Worm (Caenorhabditis elegans): ENCODE measurements around the gene Y54G2A.15.
A peak's percentile ranks its signal among the peaks of the same experiment; 100 is the strongest.

Y54G2A.15 gene

DNA sequence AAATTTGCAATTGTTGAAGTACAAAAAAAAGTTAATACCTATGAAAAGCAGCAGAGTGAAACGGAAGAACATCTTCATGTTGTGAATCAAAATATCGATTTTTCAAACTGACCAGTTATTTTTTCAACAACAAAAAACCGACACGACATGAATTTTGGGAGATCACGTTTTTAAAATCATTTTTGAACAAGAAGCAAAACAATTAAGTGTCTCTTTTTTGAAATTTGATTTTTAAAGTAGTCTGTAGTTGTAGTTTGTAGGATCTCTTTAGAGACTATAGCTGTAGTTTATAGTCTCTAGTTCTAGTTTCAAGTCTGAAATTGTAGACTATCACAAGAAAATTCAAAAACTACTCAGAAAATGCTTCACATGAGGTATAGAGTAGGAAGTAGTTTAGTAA lies at the start of gene Y54G2A.15:
Gene Y54G2A.15, minus strand, starts transcription at position 101 of the 400 bp plus-strand sequence.
- TF ChIP-seq elt-2 (tag; optimal IDR thresholded peaks at IDR 0.05) (no peak), F16B12.6 (tag; optimal IDR thresholded peaks at IDR 0.05) (no peak), egl-13 (tag; optimal IDR thresholded peaks at IDR 0.05) (no peak), lsy-2 (tag; optimal IDR thresholded peaks at IDR 0.05) (no peak), ets-5 (GFP tag; IDR thresholded peaks at IDR 0.05) (no peak), nhr-20 (tag; optimal IDR thresholded peaks at IDR 0.05) (no peak), ceh-63 (GFP tag; optimal IDR thresholded peaks at IDR 0.05) (no peak), efl-1 (optimal IDR thresholded peaks at IDR 0.05) (no peak), efl-1 (GFP tag; optimal IDR thresholded peaks at IDR 0.05 in 1 of 2) (no peak), pag-3 (tag; optimal IDR thresholded peaks at IDR 0.05; ENCODE audit: borderline replicate concordance, insufficient read depth) (no peak), unc-30 (tag; optimal IDR thresholded peaks at IDR 0.05) (no peak), snpc-4 (tag; optimal IDR thresholded peaks at IDR 0.05) (no peak)

- TF ChIP-seq egl-13 (tag; optimal IDR thresholded peaks at IDR 0.05) = no peak
Observed at ce11 chrIV:2893486-2893842, 49.7 kb upstream of the Y54G2A.15 start.

DNA sequence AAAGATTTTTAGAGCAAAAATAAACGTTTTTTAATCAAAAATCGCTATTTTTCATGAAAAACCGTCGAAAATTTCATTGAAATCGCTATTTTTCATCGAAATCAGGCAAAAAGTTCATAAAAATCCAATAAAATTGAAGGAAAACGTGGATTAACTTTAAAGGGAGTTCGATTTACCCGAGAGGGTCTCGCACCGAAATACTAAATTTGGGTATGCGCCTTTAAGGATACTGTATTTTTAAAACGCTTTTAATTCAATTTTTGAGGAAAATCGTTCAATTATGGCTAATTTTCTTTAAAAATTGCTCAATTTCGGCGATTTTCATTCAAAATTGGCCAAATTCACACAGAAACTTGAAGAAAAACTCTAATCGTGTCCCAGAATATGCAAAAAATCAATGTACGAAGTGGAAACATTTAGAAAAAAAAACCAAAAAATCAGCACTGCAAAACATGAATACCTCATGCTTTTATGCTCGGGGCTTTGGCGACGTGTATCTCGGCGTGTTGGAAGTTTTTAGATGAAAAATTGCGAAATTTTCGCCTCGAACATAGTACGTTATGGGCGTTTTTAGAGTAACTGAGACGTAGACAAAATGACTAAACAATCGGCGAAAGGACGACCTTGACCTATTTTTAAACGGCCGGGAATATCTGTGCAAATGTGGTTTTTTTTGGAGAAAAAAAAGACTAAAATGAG lies 49.2 kb upstream of the Y54G2A.15 start:
- TF ChIP-seq unc-130 (tag; optimal IDR thresholded peaks at IDR 0.05) (no peak), nhr-19 (GFP tag; conservative IDR thresholded peaks at IDR 0.05) (no peak), lir-3 (tag; optimal IDR thresholded peaks at IDR 0.05; ENCODE audit: poor library complexity) (no peak), ceh-88 (GFP tag; IDR thresholded peaks at IDR 0.05) (no peak), xbp-1 (tag; optimal IDR thresholded peaks at IDR 0.05) (no peak), pax-3 (tag; optimal IDR thresholded peaks at IDR 0.05) (no peak), blmp-1 (tag; optimal IDR thresholded peaks at IDR 0.05) (peak; percentile 69), F16B12.6 (tag; optimal IDR thresholded peaks at IDR 0.05) (no peak), unc-30 (tag; optimal IDR thresholded peaks at IDR 0.05) (no peak), vab-15 (tag; optimal IDR thresholded peaks at IDR 0.05) (no peak), mab-9 (GFP tag; IDR thresholded peaks at IDR 0.05) (no peak), skn-1 (tag; optimal IDR thresholded peaks at IDR 0.05) (peak; percentile 1), mep-1 (tag; optimal IDR thresholded peaks at IDR 0.05) (no peak), ceh-82 (tag; optimal IDR thresholded peaks at IDR 0.05) (no peak), nhr-85 (tag) (peak; percentile 76), pqm-1 (tag; optimal IDR thresholded peaks at IDR 0.05) (no peak), unc-98 (GFP tag; IDR thresholded peaks at IDR 0.05) (no peak), nhr-47 (tag; optimal IDR thresholded peaks at IDR 0.05) (no peak), aly-2 (tag; optimal IDR thresholded peaks at IDR 0.05) (no peak), lin-39 (tag; optimal IDR thresholded peaks at IDR 0.05) (no peak), snpc-4 (tag; optimal IDR thresholded peaks at IDR 0.05) (no peak), jun-1 (tag; optimal IDR thresholded peaks at IDR 0.05) (no peak)

DNA sequence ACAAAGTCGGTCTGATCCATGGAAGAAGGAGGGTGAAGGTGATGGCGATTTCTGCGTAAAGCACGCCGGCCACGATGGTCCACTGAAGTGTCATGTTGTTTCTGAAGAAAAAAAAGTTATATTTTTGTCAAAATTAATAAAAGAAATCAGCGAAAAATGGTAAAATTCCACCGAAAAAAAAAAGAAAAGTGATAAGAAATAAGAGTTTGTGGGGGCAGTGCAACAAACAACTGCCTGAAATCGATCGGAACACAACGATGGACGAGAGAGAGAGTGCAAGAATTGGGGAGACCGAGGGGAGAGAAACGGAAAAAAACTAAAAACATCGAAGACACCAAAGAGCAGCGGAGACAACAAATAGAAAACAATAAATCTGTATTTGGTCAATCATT lies 48.6 kb upstream of the Y54G2A.15 start, which contains the start of gene Y54G2A.18:
Gene Y54G2A.18, minus strand, starts transcription at position 101 of the 392 bp plus-strand sequence.
- TF ChIP-seq aha-1 (tag; optimal IDR thresholded peaks at IDR 0.05) (no peak), irx-1 (tag; optimal IDR thresholded peaks at IDR 0.05) (no peak), fos-1 (tag; optimal IDR thresholded peaks at IDR 0.05) (no peak), dsc-1 (tag; optimal IDR thresholded peaks at IDR 0.05) (no peak), nhr-11 (tag; optimal IDR thresholded peaks at IDR 0.05) (no peak), alr-1 (tag; optimal IDR thresholded peaks at IDR 0.05; ENCODE audit: borderline replicate concordance) (no peak), zag-1 (tag; optimal IDR thresholded peaks at IDR 0.05) (no peak), fkh-8 (tag; optimal IDR thresholded peaks at IDR 0.05) (no peak), isw-1 (GFP tag; IDR thresholded peaks at IDR 0.05) (no peak), pag-3 (tag; optimal IDR thresholded peaks at IDR 0.05; ENCODE audit: borderline replicate concordance, insufficient read depth) (no peak), ceh-82 (tag; optimal IDR thresholded peaks at IDR 0.05) (no peak), unc-86 (tag; optimal IDR thresholded peaks at IDR 0.05) (no peak), lin-14 (GFP tag; optimal IDR thresholded peaks at IDR 0.05) (no peak), ceh-63 (GFP tag; optimal IDR thresholded peaks at IDR 0.05) (no peak), snu-23 (GFP tag; optimal IDR thresholded peaks at IDR 0.05) (no peak)
